Fruit fly (Drosophila melanogaster): ENCODE results near the gene AP-1-2beta.

AP-1-2beta gene

dm6 chrX:19690050-19690449 lies 40.8 kb upstream of the AP-1-2beta start:
- TF ChIP-seq esn (GFP tag; optimal IDR thresholded peaks at IDR 0.05) = no peak
- TF ChIP-seq topi (GFP tag; optimal IDR thresholded peaks at IDR 0.05) = no peak
- no peak for TF ChIP-seq spab (GFP tag; optimal IDR thresholded peaks at IDR 0.05)
- no peak for TF ChIP-seq OdsH (GFP tag; optimal IDR thresholded peaks at IDR 0.05)
- no peak for TF ChIP-seq fd85E (GFP tag; optimal IDR thresholded peaks at IDR 0.05)
- TF ChIP-seq CG10631 (GFP tag; optimal IDR thresholded peaks at IDR 0.05) = no peak
- no peak for TF ChIP-seq CG11294 (GFP tag; IDR thresholded peaks at IDR 0.05)

- TF ChIP-seq acj6 (GFP tag; optimal IDR thresholded peaks at IDR 0.05) (peak; percentile 86), net (GFP tag; optimal IDR thresholded peaks at IDR 0.05) (peak; percentile 91), lz (GFP tag; optimal IDR thresholded peaks at IDR 0.05) (peak; percentile 92), CG11902 (GFP tag; optimal IDR thresholded peaks at IDR 0.05) (peak; percentile 62), fd85E (GFP tag; optimal IDR thresholded peaks at IDR 0.05) (peak; percentile 51), fd59A (GFP tag; optimal IDR thresholded peaks at IDR 0.05) (peak; percentile 70), CG34406 (GFP tag; optimal IDR thresholded peaks at IDR 0.05) (peak; percentile 78), CG8632 (GFP tag; optimal IDR thresholded peaks at IDR 0.05) (peak; percentile 80), CG10631 (GFP tag; optimal IDR thresholded peaks at IDR 0.05) (peak; percentile 66), eg (GFP tag; IDR thresholded peaks at IDR 0.05) (peak; percentile 92), CG6792 (GFP tag; optimal IDR thresholded peaks at IDR 0.05) (peak; percentile 87), Eip78C (GFP tag) (peak; percentile 94), Hr39 (GFP tag; optimal IDR thresholded peaks at IDR 0.05) (peak; percentile 82), Eip75B (GFP tag; optimal IDR thresholded peaks at IDR 0.05) (peak; percentile 83), CG8119 (GFP tag; IDR thresholded peaks at IDR 0.05) (peak; percentile 86), OdsH (GFP tag; optimal IDR thresholded peaks at IDR 0.05) (peak; percentile 84), svp (GFP tag) (no peak), Smox (GFP tag; optimal IDR thresholded peaks at IDR 0.05) (peak; percentile 80), CG31627 (GFP tag; optimal IDR thresholded peaks at IDR 0.05) (peak; percentile 88), Hr38 (GFP tag; optimal IDR thresholded peaks at IDR 0.05) (no peak), Gug (GFP tag; IDR thresholded peaks at IDR 0.05) (peak; percentile 80), CG32006 (GFP tag; optimal IDR thresholded peaks at IDR 0.05) (peak; percentile 89), CG10669 (GFP tag; optimal IDR thresholded peaks at IDR 0.05) (peak; percentile 82), Ets96B (tag; optimal IDR thresholded peaks at IDR 0.05) (peak; percentile 82), salr (GFP tag; optimal IDR thresholded peaks at IDR 0.05) (peak in 1 of 2 experiments; percentile 72), CG4318 (GFP tag; optimal IDR thresholded peaks at IDR 0.05) (no peak), CG6854 (GFP tag; optimal IDR thresholded peaks at IDR 0.05) (peak; percentile 83), dsx (GFP tag; optimal IDR thresholded peaks at IDR 0.05; ENCODE audit: poor library complexity, severe bottlenecking) (peak; percentile 78), fkh (GFP tag; optimal IDR thresholded peaks at IDR 0.05) (no peak), Lpt (GFP tag; optimal IDR thresholded peaks at IDR 0.05) (peak; percentile 84), Hr4 (GFP tag; optimal IDR thresholded peaks at IDR 0.05) (peak; percentile 86), CG1621 (tag; optimal IDR thresholded peaks at IDR 0.05) (peak; percentile 84), esn (GFP tag; optimal IDR thresholded peaks at IDR 0.05) (peak; percentile 88), CG11294 (GFP tag; IDR thresholded peaks at IDR 0.05) (peak; percentile 72), Ets21C (GFP tag; optimal IDR thresholded peaks at IDR 0.05) (peak; percentile 76), CG3032 (tag; optimal IDR thresholded peaks at IDR 0.05) (peak; percentile 82), CG9139 (GFP tag; optimal IDR thresholded peaks at IDR 0.05) (no peak), cyc (GFP tag; optimal IDR thresholded peaks at IDR 0.05) (peak; percentile 83), achi (GFP tag; optimal IDR thresholded peaks at IDR 0.05) (peak; percentile 83), Met (GFP tag; optimal IDR thresholded peaks at IDR 0.05) (peak; percentile 18), Eip93F (GFP tag; optimal IDR thresholded peaks at IDR 0.05) (peak; percentile 62), CG16779 (tag; optimal IDR thresholded peaks at IDR 0.05) (peak; percentile 80), CG3919 (GFP tag; optimal IDR thresholded peaks at IDR 0.05) (peak; percentile 87), CG6163 (GFP tag; IDR thresholded peaks at IDR 0.05) (peak; percentile 91), CG6808 (GFP tag; optimal IDR thresholded peaks at IDR 0.05) (peak; percentile 84), CG6276 (GFP tag; optimal IDR thresholded peaks at IDR 0.05) (no peak), spab (GFP tag; optimal IDR thresholded peaks at IDR 0.05) (peak; percentile 65)
Measured at dm6 chrX:19692951-19693698, 37.7 kb upstream of the AP-1-2beta start, which contains the start of gene Mer. Gene Mer (minus strand): TSS chrX:19693500.

All from whole organism, prepupa.